Fruit fly (Drosophila melanogaster): ENCODE results near the gene CG31917.
A peak's percentile ranks its signal among the peaks of the same experiment; 100 is the strongest.

Gene CG31917

DNA sequence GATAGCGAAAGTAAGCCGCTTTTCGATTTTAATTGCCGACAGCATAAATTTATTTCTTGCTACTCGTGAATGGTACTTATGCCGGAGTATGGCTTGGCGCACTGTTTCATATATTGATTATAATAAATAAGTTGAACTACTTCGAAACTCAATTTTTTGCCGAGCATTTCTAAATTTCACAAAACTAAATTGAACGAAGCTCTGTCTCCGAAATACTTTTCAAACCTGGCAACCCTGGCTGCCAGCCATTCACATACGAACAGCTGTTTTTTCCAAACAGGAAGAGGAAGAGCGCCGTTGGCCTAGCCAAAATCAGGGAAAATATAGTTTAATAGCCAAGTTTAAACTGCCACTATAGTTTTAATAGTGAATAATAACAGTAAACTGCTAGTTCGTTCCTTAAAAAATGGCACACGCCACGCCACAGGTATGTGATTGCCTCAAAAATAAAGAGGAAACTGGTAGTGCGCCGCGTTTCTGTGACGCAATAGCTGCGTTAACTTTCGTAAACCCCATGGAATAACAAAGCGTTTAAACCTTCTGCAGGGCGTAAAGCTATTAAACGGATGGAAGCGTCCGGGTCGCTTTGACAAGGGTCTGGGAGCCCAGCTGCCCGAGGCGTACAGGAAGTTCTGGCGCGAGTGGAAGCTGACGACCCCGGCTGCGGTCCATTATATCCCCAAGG, 36.8 kb downstream of the CG31917 start, which contains the start of gene mRpL28 (continued):
- TF ChIP-seq CG3847 (GFP tag; IDR thresholded peaks at IDR 0.05) (no peak), lab (GFP tag; optimal IDR thresholded peaks at IDR 0.05) (no peak), Hand (GFP tag; optimal IDR thresholded peaks at IDR 0.05) (no peak), fu2 (GFP tag; optimal IDR thresholded peaks at IDR 0.05) (no peak), croc (GFP tag; conservative IDR thresholded peaks at IDR 0.05) (no peak), CG9797 (GFP tag; optimal IDR thresholded peaks at IDR 0.05) (peak; percentile 21), CG12744 (GFP tag; optimal IDR thresholded peaks at IDR 0.05) (no peak), Dip3 (GFP tag; optimal IDR thresholded peaks at IDR 0.05) (peak; percentile 26), CG17186 (GFP tag; optimal IDR thresholded peaks at IDR 0.05) (peak; percentile 10), CG42726 (GFP tag; IDR thresholded peaks at IDR 0.05; ENCODE audit: partially characterized antibody) (no peak), CG6791 (GFP tag; IDR thresholded peaks at IDR 0.05; ENCODE audit: partially characterized antibody) (no peak), dati (GFP tag; IDR thresholded peaks at IDR 0.05) (no peak), CG31441 (GFP tag; IDR thresholded peaks at IDR 0.05) (no peak), jumu (GFP tag; optimal IDR thresholded peaks at IDR 0.05) (no peak), ems (GFP tag; optimal IDR thresholded peaks at IDR 0.05) (no peak), onecut (GFP tag; IDR thresholded peaks at IDR 0.05) (no peak), Elba2 (GFP tag; optimal IDR thresholded peaks at IDR 0.05) (no peak), CG10979 (tag; optimal IDR thresholded peaks at IDR 0.05) (no peak), Nf-YC (tag; optimal IDR thresholded peaks at IDR 0.05) (peak; percentile 40), ash1 (GFP tag; optimal IDR thresholded peaks at IDR 0.05) (no peak), CG1647 (GFP tag; optimal IDR thresholded peaks at IDR 0.05) (no peak), ro (GFP tag; IDR thresholded peaks at IDR 0.05) (no peak), dmrt11E (tag; optimal IDR thresholded peaks at IDR 0.05) (no peak), CG10959 (GFP tag; IDR thresholded peaks at IDR 0.05) (no peak), CG15696 (tag; optimal IDR thresholded peaks at IDR 0.05) (no peak), gcm (GFP tag; optimal IDR thresholded peaks at IDR 0.05) (no peak), CG8359 (GFP tag; optimal IDR thresholded peaks at IDR 0.05; ENCODE audit: borderline replicate concordance) (no peak), HLH3B (GFP tag; IDR thresholded peaks at IDR 0.05) (no peak), zen (tag; optimal IDR thresholded peaks at IDR 0.05) (no peak), CG7372 (GFP tag; IDR thresholded peaks at IDR 0.05) (no peak), pho (GFP tag; optimal IDR thresholded peaks at IDR 0.05) (no peak), HLHmδ (GFP tag; optimal IDR thresholded peaks at IDR 0.05) (no peak), Drgx (GFP tag; IDR thresholded peaks at IDR 0.05) (no peak), CG6813 (GFP tag; optimal IDR thresholded peaks at IDR 0.05) (no peak), sim (GFP tag; IDR thresholded peaks at IDR 0.05) (no peak), CG4854 (GFP tag; optimal IDR thresholded peaks at IDR 0.05) (no peak), Lim3 (GFP tag; IDR thresholded peaks at IDR 0.05) (no peak), ttk (GFP tag; IDR thresholded peaks at IDR 0.05) (no peak), CG17802 (tag; optimal IDR thresholded peaks at IDR 0.05) (peak; percentile 4), br (optimal IDR thresholded peaks at IDR 0.05) (no peak), CG7745 (tag; optimal IDR thresholded peaks at IDR 0.05) (no peak), NFAT (GFP tag; IDR thresholded peaks at IDR 0.05) (no peak), CG15073 (GFP tag; optimal IDR thresholded peaks at IDR 0.05) (no peak), Ets97D (GFP tag; optimal IDR thresholded peaks at IDR 0.05) (peak; percentile 30), yki (optimal IDR thresholded peaks at IDR 0.05) (no peak), h (optimal IDR thresholded peaks at IDR 0.05) (no peak), CG16815 (GFP tag; optimal IDR thresholded peaks at IDR 0.05) (no peak), row (GFP tag; IDR thresholded peaks at IDR 0.05) (peak; percentile 74), CG9727 (GFP tag; optimal IDR thresholded peaks at IDR 0.05) (no peak), B-H2 (GFP tag; optimal IDR thresholded peaks at IDR 0.05) (peak; percentile 43), chn (GFP tag; optimal IDR thresholded peaks at IDR 0.05) (no peak), CG9932 (GFP tag; IDR thresholded peaks at IDR 0.05) (peak; percentile 67)

Data from whole organism, embryonic.